Fruit fly (Drosophila melanogaster): Measurements from ENCODE around the gene CG9717.

CG9717 gene

dm6 chr3R:30583542-30583941, 3.6 kb downstream of the CG9717 start, which contains the start of gene Rpt6R:
Rpt6R (minus strand) TSS chr3R:30583697.
- TF ChIP-seq fd85E (GFP tag; optimal IDR thresholded peaks at IDR 0.05) (no peak), topi (GFP tag; optimal IDR thresholded peaks at IDR 0.05) (no peak), CG6163 (GFP tag; IDR thresholded peaks at IDR 0.05) (no peak), CG6854 (GFP tag; optimal IDR thresholded peaks at IDR 0.05) (no peak), Hr4 (GFP tag; optimal IDR thresholded peaks at IDR 0.05) (no peak), svp (GFP tag) (no peak), CG3919 (GFP tag; optimal IDR thresholded peaks at IDR 0.05) (no peak), dsx (GFP tag; optimal IDR thresholded peaks at IDR 0.05; ENCODE audit: poor library complexity, severe bottlenecking) (no peak), Lpt (GFP tag; optimal IDR thresholded peaks at IDR 0.05) (no peak), CG6808 (GFP tag; optimal IDR thresholded peaks at IDR 0.05) (no peak), Hr38 (GFP tag; optimal IDR thresholded peaks at IDR 0.05) (no peak), CG34406 (GFP tag; optimal IDR thresholded peaks at IDR 0.05) (no peak), Met (GFP tag; optimal IDR thresholded peaks at IDR 0.05) (no peak), CG8319 (GFP tag; optimal IDR thresholded peaks at IDR 0.05) (no peak)

dm6 chr3R:30579129-30579528, 8.0 kb downstream of the CG9717 start, which contains the start of gene CG9702:
CG9702 (plus strand) TSS chr3R:30579429.
- no peak for TF ChIP-seq Hr39 (GFP tag; optimal IDR thresholded peaks at IDR 0.05)
- no peak for TF ChIP-seq Eip93F (GFP tag; optimal IDR thresholded peaks at IDR 0.05)
- no peak for TF ChIP-seq CG10669 (GFP tag; optimal IDR thresholded peaks at IDR 0.05)
- TF ChIP-seq fkh (GFP tag; optimal IDR thresholded peaks at IDR 0.05), result peak; percentile 37
- no peak for TF ChIP-seq CG31627 (GFP tag; optimal IDR thresholded peaks at IDR 0.05)
- no peak for TF ChIP-seq esn (GFP tag; optimal IDR thresholded peaks at IDR 0.05)

DNA sequence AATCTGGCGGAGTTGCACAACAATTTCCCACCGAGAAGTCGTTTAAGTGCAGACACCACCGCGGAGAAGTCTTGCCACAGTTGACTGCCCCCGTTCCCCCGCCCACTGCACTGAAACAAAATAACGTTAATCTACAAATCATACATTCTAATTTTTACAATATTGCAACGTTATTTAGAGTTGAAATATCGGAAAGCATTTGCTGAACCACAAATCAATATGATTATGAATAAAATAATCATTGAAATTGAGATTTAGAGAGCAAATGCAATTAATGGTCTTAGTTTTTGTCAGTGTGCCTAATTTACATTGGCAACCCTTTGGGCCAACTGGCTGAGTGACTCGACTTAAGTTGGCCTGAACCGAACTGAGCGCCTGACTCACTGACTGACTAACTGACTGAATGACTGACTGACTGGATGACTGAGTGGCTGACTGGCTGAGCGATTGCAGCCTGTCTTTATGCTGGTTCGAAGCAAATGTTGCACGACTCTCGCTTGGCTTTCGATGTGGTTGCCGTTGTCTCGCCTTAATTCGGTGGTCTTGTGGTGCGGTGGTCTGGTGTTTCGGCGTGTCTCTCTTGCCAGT, 16.5 kb downstream of the CG9717 start:
- TF ChIP-seq Ets96B (tag; optimal IDR thresholded peaks at IDR 0.05) (peak; percentile 90), CG8632 (GFP tag; optimal IDR thresholded peaks at IDR 0.05) (peak; percentile 89), esn (GFP tag; optimal IDR thresholded peaks at IDR 0.05) (peak; percentile 96), salr (GFP tag; optimal IDR thresholded peaks at IDR 0.05) (peak; percentile 83 to 89), Sox14 (GFP tag; optimal IDR thresholded peaks at IDR 0.05) (peak; percentile 92), Gug (GFP tag; IDR thresholded peaks at IDR 0.05) (peak; percentile 83), Sox102F (GFP tag; optimal IDR thresholded peaks at IDR 0.05) (peak; percentile 92), acj6 (GFP tag; optimal IDR thresholded peaks at IDR 0.05) (peak; percentile 90), eg (GFP tag; IDR thresholded peaks at IDR 0.05) (no peak; the same call in none of the 3 replicates), Smox (GFP tag; optimal IDR thresholded peaks at IDR 0.05) (peak; percentile 91), CG8119 (GFP tag; IDR thresholded peaks at IDR 0.05) (peak; percentile 92), CG32006 (GFP tag; optimal IDR thresholded peaks at IDR 0.05) (peak; percentile 90), Blimp-1 (GFP tag; optimal IDR thresholded peaks at IDR 0.05) (peak; percentile 73), CG8319 (GFP tag; optimal IDR thresholded peaks at IDR 0.05) (peak; percentile 87), CG11762 (GFP tag; optimal IDR thresholded peaks at IDR 0.05; ENCODE audit: insufficient read depth) (peak; percentile 81), Hr38 (GFP tag; optimal IDR thresholded peaks at IDR 0.05) (no peak), spab (GFP tag; optimal IDR thresholded peaks at IDR 0.05) (peak; percentile 83), OdsH (GFP tag; optimal IDR thresholded peaks at IDR 0.05) (peak; percentile 93), CG4318 (GFP tag; optimal IDR thresholded peaks at IDR 0.05) (peak; percentile 82), achi (GFP tag; optimal IDR thresholded peaks at IDR 0.05) (peak; percentile 90), dac (GFP tag; optimal IDR thresholded peaks at IDR 0.05) (peak; percentile 66), fkh (GFP tag; optimal IDR thresholded peaks at IDR 0.05) (no peak), CG11294 (GFP tag; IDR thresholded peaks at IDR 0.05) (peak; percentile 81), net (GFP tag; optimal IDR thresholded peaks at IDR 0.05) (peak; percentile 82), CG34406 (GFP tag; optimal IDR thresholded peaks at IDR 0.05) (peak; percentile 88), CG6163 (GFP tag; IDR thresholded peaks at IDR 0.05) (peak; percentile 97; the same call in 2 of the 3 replicates), Hr4 (GFP tag; optimal IDR thresholded peaks at IDR 0.05) (peak; percentile 86), Sox15 (GFP tag; optimal IDR thresholded peaks at IDR 0.05) (peak; percentile 81), CG6276 (GFP tag; optimal IDR thresholded peaks at IDR 0.05) (peak; percentile 80), CG11902 (GFP tag; optimal IDR thresholded peaks at IDR 0.05) (peak; percentile 81), CG10669 (GFP tag; optimal IDR thresholded peaks at IDR 0.05) (peak; percentile 89), CG6854 (GFP tag; optimal IDR thresholded peaks at IDR 0.05) (peak; percentile 81), CG9139 (GFP tag; optimal IDR thresholded peaks at IDR 0.05) (peak; percentile 74), topi (GFP tag; optimal IDR thresholded peaks at IDR 0.05) (peak; percentile 93), CG10631 (GFP tag; optimal IDR thresholded peaks at IDR 0.05) (peak; percentile 90), CG1621 (tag; optimal IDR thresholded peaks at IDR 0.05) (peak; percentile 91)
